Fruit fly (Drosophila melanogaster) Kc167 (cell line): ENCODE measurements around the gene CG1896.

Experiments used
- insv ChIP-seq: fragments of >200 bp; optimal IDR thresholded peaks from 3 replicates; lab custom pipeline; 2018; ENCODE audit warnings: missing external identifiers
- psq ChIP-seq: fragments of >200 bp; optimal IDR thresholded peaks from 2 replicates; lab custom pipeline; 2017; ENCODE audit warnings: missing external identifiers

- no peak for TF ChIP-seq psq (lab: Kevin White, UChicago)
- TF ChIP-seq insv (lab: Kevin White, UChicago) = no peak
Measured at dm6 chr3R:31718967-31719366, 25.1 kb upstream of the CG1896 start.
